Worm (Caenorhabditis elegans): ENCODE results near the gene T20B5.2.

The T20B5.2 gene

DNA sequence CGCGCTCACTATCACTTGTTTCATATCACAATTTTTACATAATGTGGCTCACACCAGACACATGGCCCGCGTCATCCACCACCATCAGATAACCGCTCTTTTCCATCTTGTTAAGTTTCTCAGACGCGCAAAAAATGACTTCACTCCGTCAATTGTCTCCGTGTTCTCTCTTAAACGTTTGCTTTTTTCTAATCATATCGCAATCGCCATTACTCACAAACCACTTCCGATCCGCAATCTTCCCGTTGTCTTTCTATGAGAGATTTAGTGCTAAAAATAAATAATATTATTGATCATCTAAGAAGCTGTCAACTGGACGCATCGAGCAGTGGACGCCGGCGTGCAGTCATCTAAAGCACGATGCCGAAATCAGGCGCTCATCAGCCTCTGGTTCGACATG, 27.5 kb upstream of the T20B5.2 start, which contains the start of gene tmc-2:
Gene tmc-2 (plus strand): TSS at position 301 of the 400 bp plus-strand sequence.
- TF ChIP-seq cebp-1 (GFP tag; IDR thresholded peaks at IDR 0.05) (no peak), cebp-1 (tag; optimal IDR thresholded peaks at IDR 0.05) (no peak), zfh-2 (GFP tag; conservative IDR thresholded peaks at IDR 0.05) (no peak), snpc-1.3 (tag; optimal IDR thresholded peaks at IDR 0.05; ENCODE audit: insufficient read depth) (no peak), F55B11.4 (tag; optimal IDR thresholded peaks at IDR 0.05; ENCODE audit: borderline replicate concordance, insufficient read depth) (no peak)

DNA sequence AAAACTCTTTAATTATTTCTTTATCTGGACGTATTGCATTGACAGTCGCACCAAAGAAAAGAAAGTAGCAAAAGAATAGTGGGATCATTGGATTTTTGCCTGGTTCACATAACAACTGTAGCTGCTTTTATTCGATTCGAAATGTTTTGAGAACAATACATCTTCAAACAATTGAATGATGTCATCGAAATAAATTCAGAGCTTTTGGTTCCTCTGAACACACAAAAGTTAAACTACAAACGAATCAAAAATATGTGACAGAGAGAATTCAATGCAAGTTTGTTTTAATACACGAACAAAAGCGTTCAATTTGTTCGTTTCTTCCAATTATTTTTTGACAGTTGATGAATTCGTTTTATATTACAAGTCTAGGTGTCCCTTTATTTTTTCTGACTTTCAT, 19.7 kb upstream of the T20B5.2 start, which contains the start of gene H29C22.1:
Gene H29C22.1 (minus strand): TSS at position 101 of the 400 bp plus-strand sequence.
- TF ChIP-seq mcd-1 (GFP tag; IDR thresholded peaks at IDR 0.05) = no peak
- TF ChIP-seq attf-3 (GFP tag; conservative IDR thresholded peaks at IDR 0.05) = no peak
- no peak for TF ChIP-seq akir-1 (GFP tag; optimal IDR thresholded peaks at IDR 0.05)
- TF ChIP-seq T07F8.4 (tag; optimal IDR thresholded peaks at IDR 0.05) = no peak
- no peak for TF ChIP-seq let-526 (GFP tag; IDR thresholded peaks at IDR 0.05)
- no peak for TF ChIP-seq B0336.3 (GFP tag; IDR thresholded peaks at IDR 0.05)
- TF ChIP-seq lsy-27 (tag; optimal IDR thresholded peaks at IDR 0.05; ENCODE audit: borderline replicate concordance, insufficient read depth) = no peak
- TF ChIP-seq nhr-90 (tag; optimal IDR thresholded peaks at IDR 0.05) = no peak
- TF ChIP-seq ztf-28 (GFP tag; IDR thresholded peaks at IDR 0.05) = no peak
- TF ChIP-seq bed-2 (GFP tag; IDR thresholded peaks at IDR 0.05) = no peak
- TF ChIP-seq F57C9.4 (tag; optimal IDR thresholded peaks at IDR 0.05) = no peak
- no peak for TF ChIP-seq ceh-79 (tag; optimal IDR thresholded peaks at IDR 0.05)
- TF ChIP-seq attf-5 (GFP tag; optimal IDR thresholded peaks at IDR 0.05) = no peak
- no peak for TF ChIP-seq pbrm-1 (GFP tag; IDR thresholded peaks at IDR 0.05)
- no peak for TF ChIP-seq aptf-2 (GFP tag; conservative IDR thresholded peaks at IDR 0.05)
- TF ChIP-seq ZK185.1 (tag; optimal IDR thresholded peaks at IDR 0.05; ENCODE audit: poor library complexity, severe bottlenecking) = no peak
- TF ChIP-seq sptf-2 (GFP tag; optimal IDR thresholded peaks at IDR 0.05) = no peak

- TF ChIP-seq mel-28 (tag; optimal IDR thresholded peaks at IDR 0.05; ENCODE audit: borderline replicate concordance) (no peak), let-526 (GFP tag; IDR thresholded peaks at IDR 0.05) (no peak), C17E4.6 (GFP tag; IDR thresholded peaks at IDR 0.05) (no peak), lin-35 (GFP tag; optimal IDR thresholded peaks at IDR 0.05) (no peak), B0261.1 (tag; optimal IDR thresholded peaks at IDR 0.05) (no peak), aptf-3 (GFP tag; IDR thresholded peaks at IDR 0.05) (no peak), nhr-90 (tag; optimal IDR thresholded peaks at IDR 0.05) (no peak), T26A5.8 (tag; optimal IDR thresholded peaks at IDR 0.05) (no peak), dpl-1 (GFP tag; optimal IDR thresholded peaks at IDR 0.05) (no peak), egl-44 (GFP tag; IDR thresholded peaks at IDR 0.05) (no peak), ceh-79 (tag; optimal IDR thresholded peaks at IDR 0.05) (no peak), efl-1 (GFP tag; optimal IDR thresholded peaks at IDR 0.05) (no peak), madf-10 (tag; optimal IDR thresholded peaks at IDR 0.05) (no peak), F55B11.4 (tag; optimal IDR thresholded peaks at IDR 0.05; ENCODE audit: borderline replicate concordance, insufficient read depth) (no peak), ztf-25 (GFP tag; IDR thresholded peaks at IDR 0.05) (no peak), unc-62 (GFP tag; optimal IDR thresholded peaks at IDR 0.05) (no peak)
These were observed 16.6 kb upstream of the T20B5.2 start, which contains the start of gene ttr-38 for ce11 chrX:9314397-9314796. Gene ttr-38, minus strand, starts transcription at chrX:9314497.

ce11 chrX:9319080-9319479, 11.9 kb upstream of the T20B5.2 start, which contains the start of gene npr-7:
Gene npr-7, minus strand, starts transcription at chrX:9319180.
- TF ChIP-seq sdz-38 (tag; optimal IDR thresholded peaks at IDR 0.05) = no peak
- TF ChIP-seq sptf-2 (GFP tag; optimal IDR thresholded peaks at IDR 0.05) = no peak
- TF ChIP-seq hrde-1 (tag; optimal IDR thresholded peaks at IDR 0.05; ENCODE audit: borderline replicate concordance) = no peak
- TF ChIP-seq ztf-25 (GFP tag; IDR thresholded peaks at IDR 0.05) = no peak
- no peak for TF ChIP-seq ets-4 (GFP tag; optimal IDR thresholded peaks at IDR 0.05)
- TF ChIP-seq egl-18 (GFP tag; IDR thresholded peaks at IDR 0.05) = no peak
- TF ChIP-seq attf-5 (GFP tag; optimal IDR thresholded peaks at IDR 0.05) = no peak
- no peak for TF ChIP-seq tbp1 (GFP tag; optimal IDR thresholded peaks at IDR 0.05)
- TF ChIP-seq mxl-1 (tag; optimal IDR thresholded peaks at IDR 0.05) = no peak
- no peak for TF ChIP-seq hlh-26 (GFP tag; conservative IDR thresholded peaks at IDR 0.05)
- no peak for TF ChIP-seq ceh-100 (GFP tag; IDR thresholded peaks at IDR 0.05)
- no peak for TF ChIP-seq mel-28 (tag; optimal IDR thresholded peaks at IDR 0.05; ENCODE audit: borderline replicate concordance)
- TF ChIP-seq mcd-1 (GFP tag; IDR thresholded peaks at IDR 0.05) = no peak
- no peak for TF ChIP-seq ceh-40 (GFP tag; IDR thresholded peaks at IDR 0.05)
- no peak for TF ChIP-seq lin-40 (tag; optimal IDR thresholded peaks at IDR 0.05)
